Worm (Caenorhabditis elegans): ENCODE results near the gene srg-45.

- TF ChIP-seq elt-3 (tag; optimal IDR thresholded peaks at IDR 0.05), result no peak
- TF ChIP-seq R02D3.7 (tag; optimal IDR thresholded peaks at IDR 0.05), result no peak
- no peak for TF ChIP-seq nhr-11 (tag; optimal IDR thresholded peaks at IDR 0.05)
- TF ChIP-seq elt-2 (tag; optimal IDR thresholded peaks at IDR 0.05), result peak; percentile 49
- TF ChIP-seq pqm-1 (tag; optimal IDR thresholded peaks at IDR 0.05), result no peak
- TF ChIP-seq lin-39 (tag; optimal IDR thresholded peaks at IDR 0.05), result no peak
- TF ChIP-seq pha-4 (tag; optimal IDR thresholded peaks at IDR 0.05), result peak; percentile 13
- no peak for TF ChIP-seq jun-1 (tag; optimal IDR thresholded peaks at IDR 0.05)
- no peak for TF ChIP-seq hmg-11 (tag; optimal IDR thresholded peaks at IDR 0.05)
- no peak for TF ChIP-seq fkh-2 (tag; optimal IDR thresholded peaks at IDR 0.05)
These were observed 40.6 kb downstream of the srg-45 start for ce11 chrV:12347854-12348253.

All from whole organism, L3 larva.